Fruit fly (Drosophila melanogaster) whole organism, embryonic: ENCODE data around the gene CG4338.

ENCODE experiments used
- Aef1 ChIP-seq: fragments of 200-800 bp; sonication (Bioruptor generic); IDR thresholded peaks from 3 replicates; pipeline ENCODE4 v1.3.6; 2022; ENCODE audit warnings: missing biosample characterization, missing genetic modification characterization
- CG10959 ChIP-seq: fragments of 200-800 bp; sonication (Bioruptor generic); IDR thresholded peaks from 2 replicates; pipeline ENCODE4 v1.3.6; 2022; ENCODE audit warnings: missing biosample characterization, missing genetic modification characterization
- CG12219 ChIP-seq: fragments of 200-800 bp; sonication (Bioruptor generic); optimal IDR thresholded peaks from 3 replicates; lab custom pipeline; 2018; ENCODE audit warnings: missing biosample characterization, mild to moderate bottlenecking, missing genetic modification characterization
- CG13287 ChIP-seq: fragments of 200-800 bp; sonication (Bioruptor generic); IDR thresholded peaks from 2 replicates; pipeline ENCODE4 v1.3.6; 2022; ENCODE audit warnings: missing biosample characterization, missing genetic modification characterization; ENCODE audit not compliant: partially characterized antibody
- CG14014 ChIP-seq: fragments of 200-800 bp; sonication (Bioruptor generic); IDR thresholded peaks from 2 replicates; pipeline ENCODE4 v1.3.6; 2022; ENCODE audit warnings: missing biosample characterization, missing genetic modification characterization
- CG14441 ChIP-seq: fragments of 200-800 bp; sonication (Bioruptor generic); IDR thresholded peaks from 2 replicates; pipeline ENCODE4 v1.3.6; 2022; ENCODE audit warnings: missing biosample characterization, missing genetic modification characterization
- CG15011 ChIP-seq: fragments of 200-800 bp; sonication (Bioruptor generic); optimal IDR thresholded peaks from 3 replicates; lab custom pipeline; 2018; ENCODE audit warnings: missing biosample characterization, mild to moderate bottlenecking, missing genetic modification characterization
- CG15073 ChIP-seq: fragments of 200-800 bp; sonication (Bioruptor generic); optimal IDR thresholded peaks from 2 replicates; lab custom pipeline; 2016; ENCODE audit warnings: missing biosample characterization, missing genetic modification characterization
- CG16779 ChIP-seq: fragments of 200-800 bp; sonication (Bioruptor generic); IDR thresholded peaks from 2 replicates; pipeline ENCODE4 v1.3.6; 2022; ENCODE audit warnings: missing biosample characterization, missing genetic modification characterization
- CG16813 ChIP-seq: fragments of 200-800 bp; sonication (Bioruptor generic); IDR thresholded peaks from 3 replicates; pipeline ENCODE4 v1.3.6; 2022; ENCODE audit warnings: missing biosample characterization, missing genetic modification characterization; ENCODE audit not compliant: partially characterized antibody
- CG1832 ChIP-seq: fragments of 200-800 bp; sonication (Bioruptor generic); optimal IDR thresholded peaks from 2 replicates; lab custom pipeline; 2017; ENCODE audit warnings: missing biosample characterization, mild to moderate bottlenecking, missing genetic modification characterization, inconsistent platforms
- CG18599 ChIP-seq: fragments of 200-800 bp; sonication (Bioruptor generic); optimal IDR thresholded peaks from 3 replicates; lab custom pipeline; 2017; ENCODE audit warnings: missing biosample characterization, missing genetic modification characterization, mild to moderate bottlenecking, moderate library complexity, missing genetic modification reagents
- CG2875 ChIP-seq: fragments of 200-800 bp; sonication (Bioruptor generic); optimal IDR thresholded peaks from 2 replicates; lab custom pipeline; 2017; ENCODE audit warnings: missing biosample characterization, mild to moderate bottlenecking, missing genetic modification characterization, missing genetic modification reagents
- CG3281 ChIP-seq: fragments of 200-800 bp; sonication (Bioruptor generic); optimal IDR thresholded peaks from 3 replicates; lab custom pipeline; 2017; ENCODE audit warnings: missing biosample characterization, mild to moderate bottlenecking, missing genetic modification characterization
- CG3726 ChIP-seq: fragments of 200-800 bp; sonication (Bioruptor generic); IDR thresholded peaks from 3 replicates; pipeline ENCODE4, ENCODE4 v1.3.6; 2022; ENCODE audit warnings: missing biosample characterization, missing genetic modification characterization
- CG5245 ChIP-seq: fragments of 200-800 bp; sonication (Bioruptor generic); optimal IDR thresholded peaks from 3 replicates; lab custom pipeline; 2016; ENCODE audit warnings: missing biosample characterization, missing genetic modification characterization
- CG5953 ChIP-seq: fragments of 200-800 bp; sonication (Bioruptor generic); IDR thresholded peaks from 2 replicates; pipeline ENCODE4 v1.3.6; 2022; ENCODE audit warnings: missing biosample characterization, missing genetic modification characterization
- CG6272 ChIP-seq: fragments of 200-800 bp; sonication (Bioruptor generic); IDR thresholded peaks from 2 replicates; pipeline ENCODE4 v1.3.6; 2022; ENCODE audit warnings: missing biosample characterization, missing genetic modification characterization
- CG6654 ChIP-seq: fragments of 200-800 bp; sonication (Bioruptor generic); optimal IDR thresholded peaks from 2 replicates; lab custom pipeline; 2017; ENCODE audit warnings: missing biosample characterization, mild to moderate bottlenecking, missing genetic modification characterization
- CG6683 ChIP-seq: fragments of 200-800 bp; sonication (Bioruptor generic); optimal IDR thresholded peaks from 2 replicates; lab custom pipeline; 2017; ENCODE audit warnings: missing biosample characterization, mild to moderate bottlenecking, missing genetic modification characterization, missing genetic modification reagents
- CG7556 ChIP-seq: fragments of 200-800 bp; sonication (Bioruptor generic); optimal IDR thresholded peaks from 2 replicates; lab custom pipeline; 2017; ENCODE audit warnings: missing biosample characterization, mild to moderate bottlenecking, missing genetic modification characterization
- CG9727 ChIP-seq: fragments of 200-800 bp; sonication (Bioruptor generic); optimal IDR thresholded peaks from 3 replicates; lab custom pipeline; 2017; ENCODE audit warnings: missing biosample characterization, mild to moderate bottlenecking, missing genetic modification characterization
- D19B ChIP-seq: fragments of 200-800 bp; sonication (Bioruptor generic); optimal IDR thresholded peaks from 2 replicates; lab custom pipeline; 2017; ENCODE audit warnings: missing biosample characterization, mild to moderate bottlenecking, missing genetic modification characterization
- Dad ChIP-seq: fragments of 200-800 bp; sonication (Bioruptor generic); optimal IDR thresholded peaks from 3 replicates; lab custom pipeline; 2016; ENCODE audit warnings: missing biosample characterization, missing genetic modification characterization
- Dip2 ChIP-seq: fragments of 200-800 bp; sonication (Bioruptor generic); IDR thresholded peaks from 2 replicates; pipeline ENCODE4 v1.3.6; 2022; ENCODE audit warnings: missing biosample characterization, missing genetic modification characterization
- Dip3 ChIP-seq: fragments of 200-800 bp; sonication (Bioruptor generic); optimal IDR thresholded peaks from 3 replicates; lab custom pipeline; 2016; ENCODE audit warnings: missing biosample characterization, missing genetic modification characterization
- Elba2 ChIP-seq: fragments of 200-800 bp; sonication (Bioruptor generic); optimal IDR thresholded peaks from 3 replicates; lab custom pipeline; 2016; ENCODE audit warnings: missing biosample characterization, missing genetic modification characterization
- Hey ChIP-seq: fragments of 200-800 bp; sonication (Bioruptor generic); optimal IDR thresholded peaks from 3 replicates; lab custom pipeline; 2018; ENCODE audit warnings: missing biosample characterization, mild to moderate bottlenecking, missing genetic modification characterization
- Hmr ChIP-seq: fragments of 200-800 bp; sonication (Bioruptor generic); optimal IDR thresholded peaks from 3 replicates; lab custom pipeline; 2017; ENCODE audit warnings: mild to moderate bottlenecking, missing biosample characterization, missing genetic modification reagents, missing genetic modification characterization
- Hr39 ChIP-seq: fragments of >200 bp; optimal IDR thresholded peaks from 2 replicates; lab custom pipeline; 2017
- Jarid2 ChIP-seq: fragments of 200-800 bp; sonication (Bioruptor generic); optimal IDR thresholded peaks from 3 replicates; lab custom pipeline; 2017; ENCODE audit warnings: mild to moderate bottlenecking, missing biosample characterization, missing genetic modification reagents, missing genetic modification characterization
- NC2α ChIP-seq: fragments of 200-800 bp; sonication (Bioruptor generic); optimal IDR thresholded peaks from 2 replicates; lab custom pipeline; 2016; ENCODE audit warnings: missing biosample characterization, missing genetic modification characterization
- Stat92E ChIP-seq, 3 experiments: fragments of >200 bp in 2 of 3; fragments of 200-800 bp in 1 of 3; sonication (Bioruptor generic) in 1 of 3; optimal IDR thresholded peaks; 2 replicates each; lab custom pipeline; 2017 to 2019; ENCODE audit warnings: missing biosample characterization in 3 of 3, missing genetic modification characterization in 3 of 3, mild to moderate bottlenecking in 1 of 3, moderate library complexity in 1 of 3
- aop ChIP-seq: fragments of 200-800 bp; sonication (Bioruptor generic); IDR thresholded peaks from 2 replicates; pipeline ENCODE4 v1.3.6; 2022; ENCODE audit warnings: missing biosample characterization, missing genetic modification characterization
- bbx ChIP-seq: fragments of 200-800 bp; sonication (Bioruptor generic); IDR thresholded peaks from 2 replicates; pipeline ENCODE4 v1.3.6; 2022; ENCODE audit warnings: missing biosample characterization, missing genetic modification characterization; ENCODE audit not compliant: partially characterized antibody
- cg ChIP-seq: fragments of 200-800 bp; sonication (Bioruptor generic); optimal IDR thresholded peaks from 3 replicates; lab custom pipeline; 2019; ENCODE audit warnings: missing biosample characterization, mild to moderate bottlenecking, missing genetic modification characterization, moderate library complexity
- corto ChIP-seq: fragments of 200-800 bp; sonication (Bioruptor generic); optimal IDR thresholded peaks from 2 replicates; lab custom pipeline; 2016; ENCODE audit warnings: missing biosample characterization, mild to moderate bottlenecking, missing genetic modification characterization, moderate library complexity
- croc ChIP-seq: fragments of 200-800 bp; sonication (Bioruptor generic); conservative IDR thresholded peaks from 3 replicates; pipeline ENCODE4 v1.3.6; 2022; ENCODE audit warnings: missing biosample characterization, missing genetic modification characterization
- fd3F ChIP-seq: fragments of 200-800 bp; sonication (Bioruptor generic); optimal IDR thresholded peaks from 2 replicates; lab custom pipeline; 2018; ENCODE audit warnings: missing biosample characterization, mild to moderate bottlenecking, missing genetic modification characterization, moderate library complexity
- ftz-f1 ChIP-seq: fragments of 200-800 bp; sonication (Bioruptor generic); optimal IDR thresholded peaks from 2 replicates; lab custom pipeline; 2016; ENCODE audit warnings: missing biosample characterization, missing genetic modification characterization
- lbe ChIP-seq: fragments of 200-800 bp; sonication (Bioruptor generic); optimal IDR thresholded peaks from 2 replicates; lab custom pipeline; 2016; ENCODE audit warnings: missing biosample characterization, mild to moderate bottlenecking, missing genetic modification characterization
- row ChIP-seq: fragments of 200-800 bp; sonication (Bioruptor generic); IDR thresholded peaks from 3 replicates; pipeline ENCODE4 v1.3.6; 2022; ENCODE audit warnings: missing biosample characterization, missing genetic modification characterization
- stwl ChIP-seq: fragments of 200-800 bp; sonication (Bioruptor generic); optimal IDR thresholded peaks from 3 replicates; lab custom pipeline; 2018; ENCODE audit warnings: missing biosample characterization, mild to moderate bottlenecking, missing genetic modification characterization, moderate library complexity
- tll ChIP-seq, 2 experiments: fragments of 200-800 bp in 1 of 2; fragments of >200 bp in 1 of 2; sonication (Bioruptor generic) in 1 of 2; optimal IDR thresholded peaks; 2 replicates each; lab custom pipeline; 2017 to 2019; ENCODE audit warnings: missing biosample characterization in 2 of 2, missing genetic modification characterization in 2 of 2, mild to moderate bottlenecking in 1 of 2, moderate library complexity in 1 of 2
- ttk ChIP-seq: fragments of 200-800 bp; sonication (Bioruptor generic); IDR thresholded peaks from 2 replicates; pipeline ENCODE4 v2.1.2; 2022; ENCODE audit warnings: missing biosample characterization, missing genetic modification characterization
- twi ChIP-seq: fragments of 200-800 bp; optimal IDR thresholded peaks from 2 replicates; lab custom pipeline; 2019; ENCODE audit warnings: missing biosample characterization, mild to moderate bottlenecking, missing genetic modification characterization, moderate library complexity
- wek ChIP-seq: fragments of 200-800 bp; sonication (Bioruptor generic); optimal IDR thresholded peaks from 3 replicates; lab custom pipeline; 2018; ENCODE audit warnings: missing biosample characterization, mild to moderate bottlenecking, missing genetic modification characterization, moderate library complexity
- zen ChIP-seq: fragments of 200-800 bp; sonication (Bioruptor generic); optimal IDR thresholded peaks from 3 replicates; lab custom pipeline; 2018; ENCODE audit warnings: missing biosample characterization, mild to moderate bottlenecking, missing genetic modification characterization, moderate library complexity
- zf30C ChIP-seq: fragments of 200-800 bp; sonication (Bioruptor generic); optimal IDR thresholded peaks from 3 replicates; lab custom pipeline; 2018; ENCODE audit warnings: missing biosample characterization, mild to moderate bottlenecking, missing genetic modification characterization

The CG4338 gene

dm6 chr3R:15277926-15278869, 2.9 kb downstream of the CG4338 start, which contains the start of the genes MRG15 and Tm1 (continued):
- TF ChIP-seq Aef1 (no peak), CG6654 (GFP tag; lab: Kevin White, UChicago) (no peak), zf30C (GFP tag; lab: Kevin White, UChicago) (no peak), stwl (peak; percentile 19), CG12219 (GFP tag; lab: Kevin White, UChicago) (no peak), D19B (GFP tag; lab: Kevin White, UChicago) (peak; percentile 99), CG15011 (GFP tag; lab: Kevin White, UChicago) (no peak), CG5953 (no peak), Hr39 (lab: Kevin White, UChicago) (no peak), CG13287 (GFP tag; lab: Robert Waterston, UW) (peak; percentile 72), CG7556 (GFP tag; lab: Kevin White, UChicago) (no peak), zen (tag; lab: Kevin White, UChicago) (peak; percentile 77), ftz-f1 (GFP tag; lab: Kevin White, UChicago) (peak; percentile 14), lbe (GFP tag; lab: Kevin White, UChicago) (no peak), tll (GFP tag; optimal IDR thresholded peaks at IDR 0.05; lab: Kevin White, UChicago) (no peak), twi (tag; lab: Kevin White, UChicago) (no peak), row (GFP tag; lab: Robert Waterston, UW) (peak; percentile 39; the same call in 2 of the 3 replicates), Dip2 (GFP tag; lab: Robert Waterston, UW) (no peak), CG15073 (GFP tag; lab: Kevin White, UChicago) (no peak), CG14014 (GFP tag; lab: Robert Waterston, UW) (no peak), aop (GFP tag; lab: Robert Waterston, UW) (no peak), CG2875 (GFP tag; lab: Kevin White, UChicago) (no peak), CG3281 (GFP tag; lab: Kevin White, UChicago) (no peak), CG14441 (GFP tag; lab: Robert Waterston, UW) (no peak), ttk (GFP tag; lab: Robert Waterston, UW) (no peak), NC2α (no peak), Dad (GFP tag; lab: Kevin White, UChicago) (peak; percentile 16), Jarid2 (GFP tag; lab: Kevin White, UChicago) (no peak), cg (no peak), CG6683 (no peak), CG6272 (GFP tag; lab: Robert Waterston, UW) (no peak), CG16813 (GFP tag; lab: Robert Waterston, UW) (peak; percentile 65), Dip3 (no peak), CG16779 (GFP tag; lab: Robert Waterston, UW) (no peak), Stat92E (GFP tag; optimal IDR thresholded peaks at IDR 0.05; lab: Kevin White, UChicago) (no peak), CG18599 (GFP tag; lab: Kevin White, UChicago) (no peak), croc (no peak), bbx (GFP tag; lab: Robert Waterston, UW) (peak; percentile 80), fd3F (GFP tag; lab: Kevin White, UChicago) (no peak), CG9727 (GFP tag; lab: Kevin White, UChicago) (peak; percentile 12), wek (GFP tag; lab: Kevin White, UChicago) (no peak), CG3726 (no peak), CG5245 (GFP tag; lab: Kevin White, UChicago) (no peak), CG1832 (GFP tag; lab: Kevin White, UChicago) (no peak), CG10959 (GFP tag; lab: Robert Waterston, UW) (no peak), Hmr (no peak), corto (no peak), Elba2 (no peak), Hey (no peak)
